Worm (Caenorhabditis elegans) whole organism, mixed stage, embryonic: Measurements from ENCODE around the gene parp-2.

Source experiments
- M03D4.4 ChIP-seq: sonication (generic microtip); optimal IDR thresholded peaks from 2 replicates; lab custom pipeline; 2017; ENCODE audit warnings: mild to moderate bottlenecking, missing genetic modification characterization, missing compliant biosample characterization
- bed-3 ChIP-seq: fragments of 200-800 bp; sonication (Bioruptor generic); optimal IDR thresholded peaks from 3 replicates; lab custom pipeline; 2018; ENCODE audit warnings: mild to moderate bottlenecking, missing genetic modification characterization, moderate library complexity, missing compliant biosample characterization
- blmp-1 ChIP-seq: fragments of 150-350 bp; optimal IDR thresholded peaks from 2 replicates; lab custom pipeline; 2014; ENCODE audit warnings: missing biosample characterization, missing genetic modification characterization
- ceh-39 ChIP-seq: fragments of 150-350 bp; optimal IDR thresholded peaks from 2 replicates; lab custom pipeline; 2014; ENCODE audit warnings: missing biosample characterization, missing genetic modification characterization
- ceh-43 ChIP-seq: fragments of 200-800 bp; sonication (Bioruptor generic); optimal IDR thresholded peaks from 2 replicates; lab custom pipeline; 2018; ENCODE audit warnings: mild to moderate bottlenecking, missing genetic modification characterization, moderate library complexity, missing compliant biosample characterization
- ceh-83 ChIP-seq: fragments of 200-800 bp; sonication (Bioruptor generic); optimal IDR thresholded peaks from 2 replicates; lab custom pipeline; 2018; ENCODE audit warnings: mild to moderate bottlenecking, missing genetic modification characterization, missing compliant biosample characterization
- ces-1 ChIP-seq: fragments of 150-350 bp; optimal IDR thresholded peaks from 2 replicates; lab custom pipeline; 2014; ENCODE audit warnings: missing biosample characterization, missing genetic modification reagents, missing genetic modification characterization
- drap-1 ChIP-seq: fragments of 200-800 bp; sonication (Bioruptor generic); optimal IDR thresholded peaks from 3 replicates; lab custom pipeline; 2018; ENCODE audit warnings: mild to moderate bottlenecking, missing genetic modification characterization, missing compliant biosample characterization
- elt-1 ChIP-seq: sonication (generic microtip); optimal IDR thresholded peaks from 2 replicates; lab custom pipeline; 2017; ENCODE audit warnings: missing genetic modification characterization, mild to moderate bottlenecking, missing compliant biosample characterization, antibody characterized with exemption, moderate library complexity, borderline replicate concordance; ENCODE audit not compliant: insufficient read depth
- elt-3 ChIP-seq: fragments of 150-350 bp; optimal IDR thresholded peaks from 2 replicates; lab custom pipeline; 2014; ENCODE audit warnings: missing biosample characterization, missing genetic modification characterization
- ham-2 ChIP-seq: fragments of 200-800 bp; sonication (Bioruptor generic); optimal IDR thresholded peaks from 2 replicates; lab custom pipeline; 2018; ENCODE audit warnings: mild to moderate bottlenecking, missing genetic modification characterization, missing compliant biosample characterization
- hlh-1 ChIP-seq: fragments of 150-350 bp; optimal IDR thresholded peaks from 2 replicates; lab custom pipeline; 2014; ENCODE audit warnings: missing biosample characterization, missing genetic modification reagents, missing genetic modification characterization
- lin-13 ChIP-seq: fragments of 150-350 bp; optimal IDR thresholded peaks from 2 replicates; lab custom pipeline; 2014; ENCODE audit warnings: missing biosample characterization, missing genetic modification characterization
- lin-32 ChIP-seq: fragments of 200-800 bp; sonication (Bioruptor generic); optimal IDR thresholded peaks from 2 replicates; lab custom pipeline; 2018; ENCODE audit warnings: mild to moderate bottlenecking, missing genetic modification characterization, missing compliant biosample characterization
- lsy-2 ChIP-seq: fragments of 150-350 bp; optimal IDR thresholded peaks from 2 replicates; lab custom pipeline; 2014; ENCODE audit warnings: missing biosample characterization, missing genetic modification characterization
- mab-5 ChIP-seq: fragments of 150-350 bp; optimal IDR thresholded peaks from 2 replicates; lab custom pipeline; 2014; ENCODE audit warnings: missing biosample characterization, missing genetic modification characterization
- mep-1 ChIP-seq: fragments of 150-350 bp; optimal IDR thresholded peaks from 2 replicates; lab custom pipeline; 2017; ENCODE audit warnings: missing biosample characterization, missing genetic modification reagents, missing genetic modification characterization, inconsistent platforms
- mls-2 ChIP-seq: sonication (generic microtip); optimal IDR thresholded peaks from 2 replicates; lab custom pipeline; 2016; ENCODE audit warnings: mild to moderate bottlenecking, missing genetic modification characterization, moderate library complexity, missing compliant biosample characterization
- nhr-2 ChIP-seq: fragments of 150-350 bp; optimal IDR thresholded peaks from 2 replicates; lab custom pipeline; 2014; ENCODE audit warnings: missing biosample characterization, missing genetic modification characterization
- nhr-237 ChIP-seq: fragments of 150-350 bp; optimal IDR thresholded peaks from 2 replicates; lab custom pipeline; 2014; ENCODE audit warnings: missing biosample characterization, missing genetic modification characterization
- nhr-76 ChIP-seq: sonication (generic microtip); optimal IDR thresholded peaks from 2 replicates; lab custom pipeline; 2017; ENCODE audit warnings: missing biosample characterization, missing genetic modification characterization
- pha-4 ChIP-seq: fragments of 150-350 bp; optimal IDR thresholded peaks from 2 replicates; lab custom pipeline; 2018; ENCODE audit warnings: missing biosample characterization, missing genetic modification reagents, missing genetic modification characterization
- sem-2 ChIP-seq: fragments of 200-800 bp; sonication (Bioruptor generic); optimal IDR thresholded peaks from 2 replicates; lab custom pipeline; 2018; ENCODE audit warnings: mild to moderate bottlenecking, missing genetic modification characterization, missing compliant biosample characterization
- snpc-4 ChIP-seq: fragments of 150-350 bp; optimal IDR thresholded peaks from 2 replicates; lab custom pipeline; 2014; ENCODE audit warnings: missing biosample characterization, missing genetic modification characterization
- sptf-1 ChIP-seq: sonication (generic microtip); optimal IDR thresholded peaks from 2 replicates; lab custom pipeline; 2017; ENCODE audit warnings: mild to moderate bottlenecking, missing genetic modification characterization, moderate library complexity, missing compliant biosample characterization
- tbx-8 ChIP-seq: fragments of 200-800 bp; sonication (Bioruptor generic); optimal IDR thresholded peaks from 2 replicates; lab custom pipeline; 2018; ENCODE audit warnings: mild to moderate bottlenecking, missing genetic modification characterization, moderate library complexity, missing compliant biosample characterization
- unc-120 ChIP-seq: sonication (generic microtip); optimal IDR thresholded peaks from 2 replicates; lab custom pipeline; 2017; ENCODE audit warnings: missing genetic modification characterization, missing compliant biosample characterization; ENCODE audit not compliant: poor library complexity, severe bottlenecking
- unc-39 ChIP-seq: fragments of 150-350 bp; optimal IDR thresholded peaks from 2 replicates; lab custom pipeline; 2014; ENCODE audit warnings: missing biosample characterization, missing genetic modification characterization
- zip-8 ChIP-seq: fragments of 150-350 bp; optimal IDR thresholded peaks from 2 replicates; lab custom pipeline; 2014; ENCODE audit warnings: missing biosample characterization, missing genetic modification characterization
- ztf-11 ChIP-seq: fragments of 150-350 bp; optimal IDR thresholded peaks from 2 replicates; lab custom pipeline; 2014; ENCODE audit warnings: missing biosample characterization, missing genetic modification characterization

Gene parp-2

DNA sequence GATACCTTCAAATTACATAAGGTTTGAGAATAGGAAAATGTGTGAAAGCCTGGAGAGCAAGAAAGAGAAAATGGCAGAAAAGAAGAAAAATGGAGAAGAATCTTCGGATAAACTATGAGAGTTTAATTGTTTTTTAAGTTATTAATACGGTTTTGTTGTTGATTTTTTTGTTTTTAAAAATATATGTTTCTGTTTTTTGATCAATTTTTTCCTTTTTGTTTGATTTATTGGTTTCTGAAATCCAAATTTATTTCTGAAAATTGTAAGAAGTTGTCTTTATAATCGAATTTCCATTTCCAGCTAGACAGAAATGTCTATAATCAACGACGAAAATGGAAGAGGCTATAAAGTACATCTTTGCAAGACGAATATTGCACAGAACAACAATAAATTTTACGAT is at the start of gene parp-2:
Gene parp-2, plus strand, starts transcription at position 301 of the 400 bp plus-strand sequence.
- TF ChIP-seq mab-5 (tag; lab: Kevin White, UChicago) (no peak), sem-2 (GFP tag; lab: Kevin White, UChicago) (no peak), pha-4 (tag; lab: Kevin White, UChicago) (no peak), nhr-237 (tag; lab: Kevin White, UChicago) (no peak), lsy-2 (tag; lab: Kevin White, UChicago) (no peak), hlh-1 (tag; lab: Kevin White, UChicago) (no peak), mls-2 (tag; lab: Kevin White, UChicago) (no peak), ceh-39 (tag; lab: Kevin White, UChicago) (no peak), tbx-8 (no peak), elt-1 (tag; lab: Kevin White, UChicago) (no peak), lin-13 (tag; lab: Kevin White, UChicago) (no peak), ceh-43 (GFP tag; lab: Kevin White, UChicago) (no peak), elt-3 (tag; lab: Kevin White, UChicago) (no peak), snpc-4 (tag; lab: Kevin White, UChicago) (no peak), ceh-83 (no peak), nhr-2 (no peak), lin-32 (GFP tag; lab: Kevin White, UChicago) (no peak), nhr-76 (tag; lab: Kevin White, UChicago) (no peak)

DNA sequence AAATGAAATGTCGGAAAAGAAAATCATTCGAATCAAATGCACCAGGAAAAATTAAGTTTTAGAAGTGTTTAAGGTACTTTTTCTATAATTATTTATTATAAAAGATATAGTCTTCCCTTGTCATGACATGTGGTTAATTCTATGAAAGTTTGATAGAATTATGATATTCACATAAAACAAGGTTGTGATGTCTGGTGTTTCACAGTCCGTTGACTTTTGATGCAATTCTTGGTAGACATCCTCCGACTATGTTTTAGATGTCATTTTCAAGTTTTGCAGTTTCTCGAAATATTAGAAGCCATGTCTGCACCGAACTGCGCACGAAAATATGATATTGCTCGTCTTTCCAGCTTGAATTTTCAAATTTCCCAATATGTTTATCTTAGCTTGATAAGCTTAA is 48.5 kb upstream of the parp-2 start, which contains the start of gene sra-7:
Gene sra-7, plus strand, starts transcription at position 301 of the 400 bp plus-strand sequence.
- TF ChIP-seq zip-8 (tag; lab: Kevin White, UChicago) (no peak), unc-120 (tag; lab: Kevin White, UChicago) (no peak), mls-2 (tag; lab: Kevin White, UChicago) (no peak), ztf-11 (no peak), unc-39 (tag; lab: Kevin White, UChicago) (no peak), nhr-76 (tag; lab: Kevin White, UChicago) (no peak), ceh-43 (GFP tag; lab: Kevin White, UChicago) (no peak), pha-4 (tag; lab: Kevin White, UChicago) (no peak)

DNA sequence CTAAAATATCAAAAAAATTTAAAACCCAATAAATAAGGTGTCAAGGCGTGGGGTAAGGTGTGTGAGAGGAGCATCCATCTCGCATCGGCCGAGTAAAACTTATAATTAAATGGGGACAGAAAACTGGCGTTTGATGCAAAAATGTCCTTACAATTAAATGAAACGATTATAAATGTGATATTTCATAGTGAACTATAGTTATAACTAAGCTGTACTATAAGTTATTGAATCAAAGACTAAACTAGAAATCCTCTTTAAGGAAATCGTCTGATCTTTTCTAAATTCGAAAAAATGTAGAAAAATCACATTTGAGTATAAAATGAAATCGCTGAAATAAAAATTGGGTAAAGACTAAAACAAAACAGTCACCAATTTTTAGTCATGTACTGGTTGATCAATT is 42.1 kb upstream of the parp-2 start, which contains the start of gene sra-6:
Gene sra-6, minus strand, starts transcription at position 101 of the 400 bp plus-strand sequence.
- TF ChIP-seq nhr-2 (no peak), sem-2 (GFP tag; lab: Kevin White, UChicago) (no peak), ztf-11 (no peak), nhr-76 (tag; lab: Kevin White, UChicago) (no peak), snpc-4 (tag; lab: Kevin White, UChicago) (no peak), lin-13 (tag; lab: Kevin White, UChicago) (no peak), ceh-43 (GFP tag; lab: Kevin White, UChicago) (no peak), blmp-1 (tag; lab: Kevin White, UChicago) (no peak), pha-4 (tag; lab: Kevin White, UChicago) (no peak), ham-2 (no peak), mep-1 (tag; lab: Kevin White, UChicago) (no peak)
- TF ChIP-seq, all 35 proteins: peak for 0

DNA sequence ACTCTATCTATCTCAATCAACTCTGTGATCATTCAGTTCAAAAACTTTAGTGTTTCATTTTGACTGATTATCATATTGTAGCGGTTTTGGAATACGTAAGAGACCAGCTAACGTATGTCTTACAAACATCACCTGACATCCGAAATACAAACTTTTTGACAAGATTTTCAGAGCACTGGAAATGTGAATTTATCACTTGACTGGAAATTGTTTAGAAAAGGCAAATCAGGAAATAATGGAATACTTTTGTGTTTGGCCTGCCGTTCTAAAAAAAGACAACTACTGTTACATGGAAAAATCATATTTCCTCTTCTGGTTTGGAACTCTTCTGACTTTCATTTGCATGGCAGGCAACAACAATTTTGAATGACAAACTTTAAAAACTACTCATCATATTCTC is 41.3 kb upstream of the parp-2 start, which contains the start of gene F35H8.12:
Gene F35H8.12, plus strand, starts transcription at position 301 of the 400 bp plus-strand sequence.
- TF ChIP-seq ceh-43 (GFP tag; lab: Kevin White, UChicago) = no peak
- TF ChIP-seq snpc-4 (tag; lab: Kevin White, UChicago) = no peak
- no peak for TF ChIP-seq unc-39 (tag; lab: Kevin White, UChicago)
- TF ChIP-seq ztf-11 = no peak
- no peak for TF ChIP-seq ham-2

DNA sequence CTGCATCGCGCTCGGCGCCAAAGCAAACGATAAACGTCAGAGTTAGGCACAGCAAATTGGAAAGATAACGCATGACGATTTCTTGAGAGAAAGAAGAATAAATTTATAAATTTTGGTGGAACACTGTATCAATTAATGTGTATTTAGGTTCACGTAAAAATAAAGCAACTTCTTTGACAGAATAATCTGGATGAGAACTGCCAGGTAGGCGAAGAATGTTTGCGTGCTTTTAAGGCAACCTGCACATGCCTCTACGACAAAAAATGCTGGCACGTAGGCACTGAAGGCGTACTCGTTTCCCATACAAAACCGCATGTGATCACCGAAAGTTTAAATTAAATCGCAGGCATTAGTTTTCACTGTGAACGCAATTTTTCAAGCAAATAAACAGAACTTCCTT is 39.7 kb upstream of the parp-2 start, which contains the start of gene F35H8.1:
Gene F35H8.1, minus strand, starts transcription at position 101 of the 400 bp plus-strand sequence.
- no peak for TF ChIP-seq tbx-8
- TF ChIP-seq unc-120 (tag; lab: Kevin White, UChicago) = no peak

DNA sequence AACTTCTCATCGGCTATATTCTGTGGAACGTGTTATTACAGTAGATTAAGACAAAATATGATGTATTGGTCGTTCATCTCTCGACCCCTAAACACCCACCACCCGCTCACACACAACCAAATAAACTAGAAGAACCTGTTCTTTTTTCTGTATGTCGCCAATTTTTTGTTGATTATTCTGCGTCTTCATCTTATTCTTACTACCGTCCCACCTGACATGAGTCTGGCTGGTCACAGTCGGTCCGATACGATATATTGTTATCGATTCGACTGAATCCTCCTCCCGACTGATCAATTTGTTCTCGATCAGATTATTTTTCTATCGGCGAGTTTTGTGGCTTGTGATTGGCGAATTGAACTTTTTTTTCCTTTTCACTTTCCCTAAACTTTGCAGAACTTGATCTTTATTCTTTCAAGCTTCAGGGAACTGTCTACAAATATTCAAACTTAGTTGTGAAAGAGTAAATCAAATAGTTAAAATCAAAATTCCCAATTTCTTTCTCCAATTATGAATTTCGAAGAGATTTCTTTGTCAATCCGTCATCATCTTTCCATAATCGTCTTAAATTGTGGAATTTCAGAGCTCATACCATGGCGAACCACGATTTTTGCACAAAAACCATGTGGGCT is 37.8 kb upstream of the parp-2 start, which contains the start of gene F35H8.2:
Gene F35H8.2, plus strand, starts transcription at position 579 of the 629 bp plus-strand sequence.
- TF ChIP-seq nhr-76 (tag; lab: Kevin White, UChicago) (no peak), hlh-1 (tag; lab: Kevin White, UChicago) (no peak), mep-1 (tag; lab: Kevin White, UChicago) (no peak), drap-1 (GFP tag; lab: Kevin White, UChicago) (no peak), bed-3 (GFP tag; lab: Kevin White, UChicago) (no peak), ces-1 (GFP tag; lab: Kevin White, UChicago) (no peak), nhr-237 (tag; lab: Kevin White, UChicago) (no peak), sptf-1 (tag; lab: Kevin White, UChicago) (no peak), M03D4.4 (tag; lab: Kevin White, UChicago) (no peak)
